Fruit fly (Drosophila melanogaster): ENCODE results near the gene CG13856.

CG13856 gene

dm6 chr3R:22368777-22369214, 33.7 kb upstream of the CG13856 start (continued):
- TF ChIP-seq gfzf (GFP tag; optimal IDR thresholded peaks at IDR 0.05) (no peak), repo (GFP tag; optimal IDR thresholded peaks at IDR 0.05) (no peak), CG33213 (GFP tag; optimal IDR thresholded peaks at IDR 0.05) (no peak), Camta (GFP tag; optimal IDR thresholded peaks at IDR 0.05) (peak; percentile 61), Xrp1 (GFP tag; IDR thresholded peaks at IDR 0.05) (no peak; the same call in 1 of the 2 replicates), Dll (GFP tag; IDR thresholded peaks at IDR 0.05; ENCODE audit: partially characterized antibody) (no peak), CG3407 (GFP tag; optimal IDR thresholded peaks at IDR 0.05) (peak; percentile 39), CG2129 (GFP tag; IDR thresholded peaks at IDR 0.05; ENCODE audit: partially characterized antibody) (no peak), br (optimal IDR thresholded peaks at IDR 0.05) (no peak), Tbp (GFP tag; optimal IDR thresholded peaks at IDR 0.05) (no peak), CG4730 (GFP tag; IDR thresholded peaks at IDR 0.05) (peak; percentile 63), Oaz (GFP tag; IDR thresholded peaks at IDR 0.05) (0 out of 2 replicates have a peak, but pooled peaks have one; percentile 60), bigmax (GFP tag; optimal IDR thresholded peaks at IDR 0.05) (no peak), Antp (GFP tag; optimal IDR thresholded peaks at IDR 0.05) (peak; percentile 12), vfl (GFP tag; optimal IDR thresholded peaks at IDR 0.05) (no peak), CG32767 (GFP tag; IDR thresholded peaks at IDR 0.05) (peak; percentile 60), CG11695 (GFP tag; IDR thresholded peaks at IDR 0.05) (peak; percentile 61; the same call in 2 of the 3 replicates), esg (GFP tag; conservative IDR thresholded peaks at IDR 0.05) (peak; percentile 73), CG6272 (GFP tag; IDR thresholded peaks at IDR 0.05) (peak; percentile 44), zfh1 (GFP tag; IDR thresholded peaks at IDR 0.05) (peak; percentile 65; the same call in 2 of the 3 replicates), CG6654 (GFP tag; optimal IDR thresholded peaks at IDR 0.05) (no peak), tna (GFP tag; IDR thresholded peaks at IDR 0.05; ENCODE audit: partially characterized antibody) (no peak), Dref (GFP tag; IDR thresholded peaks at IDR 0.05) (no peak), sisA (GFP tag; IDR thresholded peaks at IDR 0.05) (peak; percentile 71), CG32772 (GFP tag; IDR thresholded peaks at IDR 0.05) (peak; percentile 58), twi (tag; optimal IDR thresholded peaks at IDR 0.05) (no peak), dimm (GFP tag; IDR thresholded peaks at IDR 0.05) (peak; percentile 29; the same call in 1 of the 2 replicates), CG1603 (tag; optimal IDR thresholded peaks at IDR 0.05) (peak; percentile 34), maf-S (GFP tag; optimal IDR thresholded peaks at IDR 0.05) (no peak), MESR4 (GFP tag; optimal IDR thresholded peaks at IDR 0.05) (no peak), fru (optimal IDR thresholded peaks at IDR 0.05) (no peak), D19B (GFP tag; optimal IDR thresholded peaks at IDR 0.05) (peak; percentile 94), CG18011 (GFP tag; optimal IDR thresholded peaks at IDR 0.05) (no peak), crp (GFP tag; optimal IDR thresholded peaks at IDR 0.05) (peak in 1 of 2 experiments; percentile 31), Dp (GFP tag; optimal IDR thresholded peaks at IDR 0.05) (no peak), oc (tag; optimal IDR thresholded peaks at IDR 0.05) (no peak), CG12942 (GFP tag; optimal IDR thresholded peaks at IDR 0.05) (peak; percentile 26), Hey (tag; optimal IDR thresholded peaks at IDR 0.05) (no peak), tll (GFP tag; optimal IDR thresholded peaks at IDR 0.05) (no peak), nau (GFP tag; optimal IDR thresholded peaks at IDR 0.05) (no peak), ac (GFP tag; optimal IDR thresholded peaks at IDR 0.05) (no peak), CG11456 (GFP tag; IDR thresholded peaks at IDR 0.05) (peak; percentile 75; the same call in 2 of the 3 replicates), Elba2 (GFP tag; optimal IDR thresholded peaks at IDR 0.05) (no peak), ap (GFP tag; IDR thresholded peaks at IDR 0.05) (peak; percentile 61; the same call in 1 of the 2 replicates), Med (GFP tag) (peak; percentile 79), Aef1 (GFP tag; IDR thresholded peaks at IDR 0.05) (peak; percentile 84), HLH3B (GFP tag; IDR thresholded peaks at IDR 0.05) (peak; percentile 83), CG9932 (GFP tag; IDR thresholded peaks at IDR 0.05) (peak; percentile 82), CG14014 (GFP tag; IDR thresholded peaks at IDR 0.05) (peak; percentile 81), BEAF-32 (GFP tag; optimal IDR thresholded peaks at IDR 0.05) (no peak), bbx (GFP tag; IDR thresholded peaks at IDR 0.05; ENCODE audit: partially characterized antibody) (no peak), CkIIα-i1 (GFP tag; IDR thresholded peaks at IDR 0.05) (no peak)
